Worm (Caenorhabditis elegans) whole organism, midembryonic: ENCODE results near the gene PDB1.1.

ENCODE experiments used
- cog-1 ChIP-seq: sonication (generic microtip); optimal IDR thresholded peaks from 2 replicates; lab custom pipeline; 2016; ENCODE audit warnings: missing genetic modification characterization, missing compliant biosample characterization
- flt-1 ChIP-seq: fragments of 200-800 bp; sonication (Bioruptor generic); IDR thresholded peaks from 2 replicates; pipeline ENCODE4 v1.3.6; 2022; ENCODE audit warnings: missing genetic modification characterization, missing compliant biosample characterization
- klf-2 ChIP-seq: fragments of 200-800 bp; sonication (Bioruptor generic); conservative IDR thresholded peaks from 2 replicates; pipeline ENCODE4 v1.3.6; 2022; ENCODE audit warnings: missing genetic modification reagents, missing genetic modification characterization, missing compliant biosample characterization
- ref-1 ChIP-seq: fragments of 200-800 bp; sonication (Bioruptor generic); conservative IDR thresholded peaks from 2 replicates; pipeline ENCODE4 v1.3.6; 2022; ENCODE audit warnings: missing genetic modification reagents, missing genetic modification characterization, missing compliant biosample characterization
- tab-1 ChIP-seq: fragments of 200-800 bp; sonication (Bioruptor generic); IDR thresholded peaks from 2 replicates; pipeline ENCODE4 v1.3.6; 2022; ENCODE audit warnings: missing genetic modification characterization, missing compliant biosample characterization
- ztf-23 ChIP-seq: fragments of 200-800 bp; sonication (Bioruptor generic); IDR thresholded peaks from 2 replicates; pipeline ENCODE4 v1.3.6; 2022; ENCODE audit warnings: missing genetic modification reagents, missing genetic modification characterization, missing compliant biosample characterization
- ztf-29 ChIP-seq: fragments of 200-800 bp; sonication (Bioruptor generic); IDR thresholded peaks from 2 replicates; pipeline ENCODE4 v1.3.6; 2022; ENCODE audit warnings: missing genetic modification reagents, missing genetic modification characterization, missing compliant biosample characterization

DNA sequence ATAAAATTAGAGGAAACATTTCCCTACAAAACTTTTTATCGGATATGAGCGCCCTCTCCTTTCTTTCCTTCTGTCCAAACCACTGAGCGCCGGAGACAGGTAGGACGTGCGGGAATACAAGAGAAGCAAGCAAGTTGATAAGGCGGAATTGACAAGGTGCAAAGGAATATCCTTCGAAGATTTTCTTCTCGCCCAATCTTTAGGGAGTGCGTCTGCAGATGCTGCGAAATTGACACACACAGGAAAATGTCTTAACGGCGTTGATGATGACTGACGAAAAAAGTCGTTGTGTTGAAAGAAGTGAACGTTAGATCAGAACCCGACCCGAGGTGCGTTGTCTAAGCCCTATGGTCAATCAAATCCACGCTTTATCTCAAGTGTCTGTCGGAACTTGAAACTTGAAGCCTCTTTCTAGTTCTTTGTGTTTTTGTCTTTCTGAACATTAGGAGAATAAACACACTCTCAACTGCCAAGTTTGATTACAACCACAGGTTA, 28.9 kb upstream of the PDB1.1 start:
- no peak for TF ChIP-seq klf-2 (GFP tag; lab: Robert Waterston, UW)
- TF ChIP-seq cog-1: no peak
- no peak for TF ChIP-seq ztf-29 (GFP tag; lab: Robert Waterston, UW)
- TF ChIP-seq tab-1 (GFP tag; lab: Robert Waterston, UW): no peak
- no peak for TF ChIP-seq ref-1 (GFP tag; lab: Robert Waterston, UW)
- TF ChIP-seq flt-1: no peak
- TF ChIP-seq ztf-23 (GFP tag; lab: Robert Waterston, UW): no peak
